Worm (Caenorhabditis elegans) whole organism, L4 larva: ENCODE results near the gene B0228.1.

ENCODE experiments used
- ces-1 ChIP-seq: fragments of 150-350 bp; sonication (generic microtip); optimal IDR thresholded peaks from 4 replicates; lab custom pipeline; 2014; ENCODE audit warnings: missing biosample characterization, missing genetic modification reagents, missing genetic modification characterization
- daf-16 ChIP-seq, 3 experiments: sonication (generic microtip); optimal IDR thresholded peaks; 2 replicates each; lab custom pipeline; 2016 to 2017; ENCODE audit warnings: missing genetic modification characterization in 3 of 3, missing genetic modification reagents in 3 of 3, mild to moderate bottlenecking in 2 of 3, missing compliant biosample characterization in 2 of 3, missing biosample characterization in 1 of 3, moderate library complexity in 1 of 3
- fkh-10 ChIP-seq: fragments of 150-350 bp; optimal IDR thresholded peaks from 2 replicates; lab custom pipeline; 2014; ENCODE audit warnings: missing biosample characterization, missing genetic modification reagents, missing genetic modification characterization
- lin-13 ChIP-seq: fragments of 150-350 bp; optimal IDR thresholded peaks from 2 replicates; lab custom pipeline; 2014; ENCODE audit warnings: missing biosample characterization, missing genetic modification reagents, missing genetic modification characterization
- nhr-237 ChIP-seq: sonication (generic microtip); optimal IDR thresholded peaks from 2 replicates; lab custom pipeline; 2017; ENCODE audit warnings: missing biosample characterization, missing genetic modification characterization
- nhr-77 ChIP-seq: fragments of 150-350 bp; optimal IDR thresholded peaks from 2 replicates; lab custom pipeline; 2014; ENCODE audit warnings: missing biosample characterization, missing genetic modification characterization
- zag-1 ChIP-seq: fragments of 150-350 bp; optimal IDR thresholded peaks from 2 replicates; lab custom pipeline; 2014; ENCODE audit warnings: missing biosample characterization, missing genetic modification characterization

DNA sequence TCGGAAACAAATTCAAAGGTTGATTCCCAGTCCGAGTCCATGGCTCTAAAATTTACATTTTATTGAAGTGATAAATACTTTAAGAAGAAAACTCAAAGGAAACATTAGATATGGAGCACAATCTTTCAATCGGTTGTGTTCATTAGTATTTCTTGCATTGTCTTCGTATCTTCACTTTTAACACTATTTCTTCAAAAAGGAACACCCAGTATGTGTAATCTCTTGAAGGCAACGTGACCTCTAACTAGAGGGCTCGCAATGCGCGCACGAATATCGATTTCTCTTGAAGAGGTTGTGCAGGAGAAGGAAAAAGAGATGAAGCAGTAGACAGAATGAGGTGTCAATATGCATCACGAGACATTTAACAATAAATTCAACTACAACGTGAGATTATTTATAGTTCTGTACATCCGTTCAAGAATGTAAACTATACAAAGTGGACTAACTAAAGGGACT, at the start of gene B0228.1, which contains the start of gene B0228.6:
- TF ChIP-seq lin-13 (GFP tag; lab: Kevin White, UChicago) (no peak), fkh-10 (no peak), nhr-77 (no peak), nhr-237 (tag; lab: Kevin White, UChicago) (no peak), daf-16 (GFP tag; optimal IDR thresholded peaks at IDR 0.05; lab: Kevin White, UChicago) (no peak), daf-16 (tag; optimal IDR thresholded peaks at IDR 0.05; lab: Kevin White, UChicago) (no peak), ces-1 (GFP tag; lab: Kevin White, UChicago) (no peak), zag-1 (no peak)
